Fruit fly (Drosophila melanogaster): ENCODE data around the gene CG42811.

Gene CG42811

DNA sequence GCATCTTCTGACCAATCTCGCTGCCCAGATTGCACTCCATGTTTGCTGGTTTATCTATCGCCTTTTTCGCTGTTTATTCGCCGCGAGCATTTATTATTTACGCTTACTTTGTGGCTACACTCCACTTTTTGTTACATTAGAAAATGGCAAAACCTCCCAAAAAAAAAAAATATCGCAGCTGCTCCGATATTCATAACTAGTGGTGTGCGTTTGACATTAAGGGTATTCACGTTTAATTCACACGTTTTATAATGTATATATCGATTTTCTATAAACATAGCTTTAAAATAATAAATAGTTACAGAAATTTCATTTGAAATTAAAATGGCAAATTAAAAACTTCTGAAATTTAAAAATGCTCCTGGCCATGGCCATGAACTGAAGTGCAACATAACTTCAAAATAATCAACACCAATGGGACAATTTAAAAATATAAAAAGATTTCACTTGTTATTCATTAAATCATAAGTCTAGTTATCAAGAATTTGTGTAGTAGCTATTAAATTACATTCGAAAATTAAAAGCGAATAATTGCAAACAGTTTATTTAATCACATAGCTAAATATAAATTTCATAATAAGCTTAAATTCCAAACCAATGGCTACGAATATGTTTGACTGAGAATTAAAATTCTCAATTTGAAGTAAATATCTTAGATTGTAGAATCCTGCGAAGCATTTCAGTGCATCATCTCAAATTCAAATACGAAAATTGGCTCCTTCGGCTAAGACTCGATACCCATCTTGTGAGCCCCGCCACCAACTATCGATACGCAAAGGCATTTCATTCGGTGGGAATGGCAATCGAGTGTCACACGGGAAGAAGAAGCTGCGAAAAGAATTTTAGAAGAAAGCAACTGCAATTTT, 48.6 kb downstream of the CG42811 start, which contains the start of the genes Nab2 and BRWD3 (continued):
- no peak for TF ChIP-seq topi (GFP tag; optimal IDR thresholded peaks at IDR 0.05)
- TF ChIP-seq pdm3 (GFP tag; optimal IDR thresholded peaks at IDR 0.05), result no peak
- TF ChIP-seq dsx (GFP tag; optimal IDR thresholded peaks at IDR 0.05; ENCODE audit: poor library complexity, severe bottlenecking), result no peak
- TF ChIP-seq Gug (GFP tag; IDR thresholded peaks at IDR 0.05), result peak; percentile 25; the same call in 1 of the 2 replicates
- no peak for TF ChIP-seq Eip75B (GFP tag; optimal IDR thresholded peaks at IDR 0.05)
- TF ChIP-seq fd85E (GFP tag; optimal IDR thresholded peaks at IDR 0.05), result no peak
- TF ChIP-seq vri (GFP tag; optimal IDR thresholded peaks at IDR 0.05), result no peak
- TF ChIP-seq fd59A (GFP tag; optimal IDR thresholded peaks at IDR 0.05), result no peak
- no peak for TF ChIP-seq achi (GFP tag; optimal IDR thresholded peaks at IDR 0.05)
